Fruit fly (Drosophila melanogaster) whole organism, embryonic: ENCODE measurements around the gene Alp9.
A peak's percentile ranks its signal among the peaks of the same experiment; 100 is the strongest.

Experiments
- Atf6 ChIP-seq: fragments of 200-800 bp; sonication (Bioruptor generic); IDR thresholded peaks from 2 replicates; pipeline ENCODE4 v1.3.6; 2022; ENCODE audit warnings: missing biosample characterization, missing genetic modification characterization
- BtbVII ChIP-seq: fragments of 200-800 bp; sonication (Bioruptor generic); optimal IDR thresholded peaks from 3 replicates; lab custom pipeline; 2017; ENCODE audit warnings: missing biosample characterization, mild to moderate bottlenecking, missing genetic modification characterization
- C15 ChIP-seq: fragments of 200-800 bp; sonication (Bioruptor generic); IDR thresholded peaks from 3 replicates; pipeline ENCODE4 v1.3.6; 2022; ENCODE audit warnings: missing biosample characterization, missing genetic modification characterization
- CG1024 ChIP-seq: fragments of 200-800 bp; sonication (Bioruptor generic); IDR thresholded peaks from 2 replicates; pipeline ENCODE4 v1.3.6; 2022; ENCODE audit warnings: missing biosample characterization, missing genetic modification characterization
- CG10267 ChIP-seq: fragments of 200-800 bp; sonication (Bioruptor generic); optimal IDR thresholded peaks from 2 replicates; lab custom pipeline; 2018; ENCODE audit warnings: missing biosample characterization, mild to moderate bottlenecking, missing genetic modification characterization, moderate library complexity
- CG10366 ChIP-seq: fragments of 200-800 bp; sonication (Bioruptor generic); IDR thresholded peaks from 2 replicates; pipeline ENCODE4 v1.3.6; 2022; ENCODE audit warnings: missing biosample characterization, missing genetic modification characterization
- CG11247 ChIP-seq: fragments of 200-800 bp; sonication (Bioruptor generic); IDR thresholded peaks from 2 replicates; pipeline ENCODE4 v1.3.6; 2022; ENCODE audit warnings: missing biosample characterization, missing genetic modification characterization
- CG11398 ChIP-seq: fragments of 200-800 bp; sonication (Bioruptor generic); optimal IDR thresholded peaks from 2 replicates; lab custom pipeline; 2016; ENCODE audit warnings: missing biosample characterization, missing genetic modification characterization
- CG11504 ChIP-seq: fragments of 200-800 bp; sonication (Bioruptor generic); optimal IDR thresholded peaks from 3 replicates; lab custom pipeline; 2019; ENCODE audit warnings: missing biosample characterization, mild to moderate bottlenecking, missing genetic modification characterization, moderate library complexity
- CG11695 ChIP-seq: fragments of 200-800 bp; sonication (Bioruptor generic); IDR thresholded peaks from 3 replicates; pipeline ENCODE4 v1.3.6; 2022; ENCODE audit warnings: missing biosample characterization, missing genetic modification characterization
- CG12942 ChIP-seq: fragments of 200-800 bp; sonication (Bioruptor generic); optimal IDR thresholded peaks from 3 replicates; lab custom pipeline; 2016; ENCODE audit warnings: missing biosample characterization, missing genetic modification characterization
- CG13894 ChIP-seq: fragments of 200-800 bp; sonication (Bioruptor generic); optimal IDR thresholded peaks from 3 replicates; lab custom pipeline; 2018; ENCODE audit warnings: missing biosample characterization, mild to moderate bottlenecking, missing genetic modification characterization, moderate library complexity
- CG16815 ChIP-seq: fragments of 200-800 bp; sonication (Bioruptor generic); optimal IDR thresholded peaks from 3 replicates; lab custom pipeline; 2017; ENCODE audit warnings: missing biosample characterization, mild to moderate bottlenecking, missing genetic modification characterization
- CG17612 ChIP-seq: fragments of 200-800 bp; sonication (Bioruptor generic); IDR thresholded peaks from 2 replicates; pipeline ENCODE4 v1.3.6; 2022; ENCODE audit warnings: missing biosample characterization, missing genetic modification characterization
- CG30403 ChIP-seq: fragments of 200-800 bp; sonication (Bioruptor generic); optimal IDR thresholded peaks from 3 replicates; lab custom pipeline; 2016; ENCODE audit warnings: missing biosample characterization, missing genetic modification characterization
- CG31224 ChIP-seq: fragments of 200-800 bp; sonication (Bioruptor generic); IDR thresholded peaks from 2 replicates; pipeline ENCODE4 v1.3.6; 2022; ENCODE audit warnings: missing biosample characterization, missing genetic modification characterization
- CG31388 ChIP-seq: fragments of 200-800 bp; sonication (Bioruptor generic); optimal IDR thresholded peaks from 2 replicates; lab custom pipeline; 2016; ENCODE audit warnings: missing biosample characterization, missing genetic modification characterization
- CG31441 ChIP-seq: fragments of 200-800 bp; sonication (Bioruptor generic); IDR thresholded peaks from 2 replicates; pipeline ENCODE4 v1.3.6; 2022; ENCODE audit warnings: missing biosample characterization, missing genetic modification characterization
- CG32767 ChIP-seq: fragments of 200-800 bp; sonication (Bioruptor generic); IDR thresholded peaks from 2 replicates; pipeline ENCODE4 v1.3.6; 2022; ENCODE audit warnings: missing biosample characterization, missing genetic modification characterization
- CG7556 ChIP-seq: fragments of 200-800 bp; sonication (Bioruptor generic); optimal IDR thresholded peaks from 2 replicates; lab custom pipeline; 2017; ENCODE audit warnings: missing biosample characterization, mild to moderate bottlenecking, missing genetic modification characterization
- CG9817 ChIP-seq: fragments of 200-800 bp; sonication (Bioruptor generic); optimal IDR thresholded peaks from 2 replicates; lab custom pipeline; 2018; ENCODE audit warnings: missing biosample characterization, mild to moderate bottlenecking, missing genetic modification characterization, moderate library complexity
- CoRest ChIP-seq: fragments of 200-800 bp; sonication (Bioruptor generic); optimal IDR thresholded peaks from 3 replicates; lab custom pipeline; 2018; ENCODE audit warnings: missing biosample characterization, mild to moderate bottlenecking, missing genetic modification characterization, moderate library complexity
- D19A ChIP-seq: fragments of 200-800 bp; optimal IDR thresholded peaks from 3 replicates; lab custom pipeline; 2019; ENCODE audit warnings: missing biosample characterization, mild to moderate bottlenecking, missing genetic modification characterization, moderate library complexity
- Dip2 ChIP-seq: fragments of 200-800 bp; sonication (Bioruptor generic); IDR thresholded peaks from 2 replicates; pipeline ENCODE4 v1.3.6; 2022; ENCODE audit warnings: missing biosample characterization, missing genetic modification characterization
- Ets65A ChIP-seq: fragments of 200-800 bp; sonication (Bioruptor generic); peaks from one replicate; lab custom pipeline; 2016; ENCODE audit warnings: missing biosample characterization, missing genetic modification characterization
- Fer3 ChIP-seq: fragments of 200-800 bp; sonication (Bioruptor generic); optimal IDR thresholded peaks from 2 replicates; lab custom pipeline; 2018; ENCODE audit warnings: missing biosample characterization, mild to moderate bottlenecking, missing genetic modification characterization, moderate library complexity
- HLH3B ChIP-seq: fragments of 200-800 bp; sonication (Bioruptor generic); IDR thresholded peaks from 2 replicates; pipeline ENCODE4 v1.3.6; 2022; ENCODE audit warnings: missing biosample characterization, missing genetic modification characterization
- MBD-R2 ChIP-seq: fragments of 200-800 bp; sonication (Bioruptor generic); IDR thresholded peaks from 2 replicates; pipeline ENCODE4 v1.3.6; 2022; ENCODE audit warnings: missing biosample characterization, missing genetic modification characterization
- Med ChIP-seq: fragments of 200-800 bp; sonication (Bioruptor generic); peaks from one replicate; lab custom pipeline; 2016; ENCODE audit warnings: missing biosample characterization, missing genetic modification characterization, mild to moderate bottlenecking, inconsistent platforms, moderate library complexity
- Nf-YC ChIP-seq: fragments of 200-800 bp; optimal IDR thresholded peaks from 3 replicates; lab custom pipeline; 2019; ENCODE audit warnings: missing biosample characterization, mild to moderate bottlenecking, missing genetic modification characterization, moderate library complexity
- Oli ChIP-seq: fragments of 200-800 bp; sonication (Bioruptor generic); optimal IDR thresholded peaks from 2 replicates; lab custom pipeline; 2018; ENCODE audit warnings: missing biosample characterization, mild to moderate bottlenecking, missing genetic modification characterization, moderate library complexity
- Ravus ChIP-seq: fragments of 200-800 bp; sonication (Bioruptor generic); IDR thresholded peaks from 2 replicates; pipeline ENCODE4 v1.3.6; 2022; ENCODE audit warnings: missing biosample characterization, missing genetic modification characterization
- Trl ChIP-seq, 3 experiments: fragments of >200 bp in 2 of 3; fragments of 200-800 bp in 1 of 3; sonication (Bioruptor generic) in 1 of 3; optimal IDR thresholded peaks; 2 replicates in 1 of 3; 3 replicates in 2 of 3; lab custom pipeline; 2016 to 2017; ENCODE audit warnings: missing biosample characterization in 1 of 3, missing genetic modification characterization in 1 of 3
- Xbp1 ChIP-seq: fragments of 200-800 bp; sonication (Bioruptor generic); optimal IDR thresholded peaks from 3 replicates; lab custom pipeline; 2016; ENCODE audit warnings: missing biosample characterization, mild to moderate bottlenecking, missing genetic modification characterization
- bcd ChIP-seq: fragments of 200-800 bp; sonication (Bioruptor generic); optimal IDR thresholded peaks from 2 replicates; lab custom pipeline; 2017; ENCODE audit warnings: missing biosample characterization, mild to moderate bottlenecking, missing genetic modification characterization
- cad ChIP-seq: fragments of >200 bp; optimal IDR thresholded peaks from 2 replicates; lab custom pipeline; 2017; ENCODE audit warnings: missing biosample characterization, missing genetic modification characterization
- emc ChIP-seq: fragments of 200-800 bp; sonication (Bioruptor generic); optimal IDR thresholded peaks from 2 replicates; lab custom pipeline; 2016; ENCODE audit warnings: missing biosample characterization, missing genetic modification characterization
- en ChIP-seq: fragments of 200-800 bp; sonication (Bioruptor generic); optimal IDR thresholded peaks from 2 replicates; lab custom pipeline; 2016; ENCODE audit warnings: missing biosample characterization, missing genetic modification characterization
- fu2 ChIP-seq: fragments of 200-800 bp; sonication (Bioruptor generic); optimal IDR thresholded peaks from 2 replicates; lab custom pipeline; 2016; ENCODE audit warnings: missing biosample characterization, missing genetic modification characterization
- gem ChIP-seq: fragments of 200-800 bp; sonication (Bioruptor generic); optimal IDR thresholded peaks from 2 replicates; lab custom pipeline; 2019; ENCODE audit warnings: missing biosample characterization, mild to moderate bottlenecking, missing genetic modification characterization, moderate library complexity
- grau ChIP-seq: fragments of 200-800 bp; optimal IDR thresholded peaks from 3 replicates; lab custom pipeline; 2019; ENCODE audit warnings: missing biosample characterization, mild to moderate bottlenecking, missing genetic modification characterization, moderate library complexity
- lab ChIP-seq: fragments of 200-800 bp; sonication (Bioruptor generic); optimal IDR thresholded peaks from 3 replicates; lab custom pipeline; 2017; ENCODE audit warnings: missing biosample characterization, missing genetic modification characterization, mild to moderate bottlenecking, moderate library complexity, missing genetic modification reagents
- pfk ChIP-seq: fragments of 200-800 bp; sonication (Bioruptor generic); optimal IDR thresholded peaks from 2 replicates; lab custom pipeline; 2018; ENCODE audit warnings: missing biosample characterization, mild to moderate bottlenecking, missing genetic modification characterization, moderate library complexity
- phol ChIP-seq: fragments of 200-800 bp; sonication (Bioruptor generic); optimal IDR thresholded peaks from 3 replicates; lab custom pipeline; 2018; ENCODE audit warnings: missing biosample characterization, mild to moderate bottlenecking, missing genetic modification characterization, moderate library complexity
- pzg ChIP-seq: fragments of 200-800 bp; sonication (Bioruptor generic); optimal IDR thresholded peaks from 3 replicates; lab custom pipeline; 2018; ENCODE audit warnings: missing biosample characterization, mild to moderate bottlenecking, missing genetic modification characterization, moderate library complexity
- ranshi ChIP-seq: fragments of 200-800 bp; sonication (Bioruptor generic); IDR thresholded peaks from 2 replicates; pipeline ENCODE4 v1.3.6; 2022; ENCODE audit warnings: missing biosample characterization, missing genetic modification characterization
- run ChIP-seq: fragments of 200-800 bp; sonication (Bioruptor generic); optimal IDR thresholded peaks from 3 replicates; lab custom pipeline; 2018; ENCODE audit warnings: missing biosample characterization, mild to moderate bottlenecking, missing genetic modification characterization
- tap ChIP-seq: fragments of 200-800 bp; optimal IDR thresholded peaks from 3 replicates; lab custom pipeline; 2019; ENCODE audit warnings: missing biosample characterization, mild to moderate bottlenecking, missing genetic modification characterization, moderate library complexity
- tup ChIP-seq: fragments of 200-800 bp; sonication (Bioruptor generic); optimal IDR thresholded peaks from 2 replicates; lab custom pipeline; 2016; ENCODE audit warnings: missing biosample characterization, mild to moderate bottlenecking, missing genetic modification characterization, moderate library complexity
- twi ChIP-seq: fragments of 200-800 bp; optimal IDR thresholded peaks from 2 replicates; lab custom pipeline; 2019; ENCODE audit warnings: missing biosample characterization, mild to moderate bottlenecking, missing genetic modification characterization, moderate library complexity
- vvl ChIP-seq: fragments of 200-800 bp; sonication (Bioruptor generic); IDR thresholded peaks from 2 replicates; pipeline ENCODE4 v1.3.6; 2022; ENCODE audit warnings: missing biosample characterization, missing genetic modification characterization

Alp9 gene

dm6 chr3L:5554377-5554776 is 41.0 kb upstream of the Alp9 start (continued):
- TF ChIP-seq CG1024 (GFP tag; lab: Robert Waterston, UW) = 0 out of 2 replicates have a peak, but pooled peaks have one; percentile 4
- no peak for TF ChIP-seq twi (tag; lab: Kevin White, UChicago)
- TF ChIP-seq bcd (GFP tag; lab: Kevin White, UChicago) = peak; percentile 14
- no peak for TF ChIP-seq tup (GFP tag; lab: Kevin White, UChicago)
- TF ChIP-seq ranshi (GFP tag; lab: Robert Waterston, UW) = peak; percentile 62; the same call in 1 of the 2 replicates
- no peak for TF ChIP-seq CG11398 (GFP tag; lab: Kevin White, UChicago)
- peak; percentile 31 for TF ChIP-seq CG10267 (tag; lab: Kevin White, UChicago)
- peak; percentile 68 for TF ChIP-seq CG31224 (GFP tag; lab: Robert Waterston, UW)
- TF ChIP-seq CG11247 (GFP tag; lab: Robert Waterston, UW) = peak; percentile 54
- TF ChIP-seq tap = peak; percentile 31
- TF ChIP-seq fu2 = no peak
- TF ChIP-seq Trl (optimal IDR thresholded peaks at IDR 0.05; lab: Kevin White, UChicago) = no peak
- no peak for TF ChIP-seq Trl (GFP tag; optimal IDR thresholded peaks at IDR 0.05; lab: Kevin White, UChicago)
- peak; percentile 3 for TF ChIP-seq BtbVII (GFP tag; lab: Kevin White, UChicago)
- peak; percentile 55 for TF ChIP-seq CG30403 (GFP tag; lab: Kevin White, UChicago)
- TF ChIP-seq pfk = no peak
- TF ChIP-seq Ravus (GFP tag; lab: Robert Waterston, UW) = peak; percentile 20; the same call in 1 of the 2 replicates
- TF ChIP-seq lab (GFP tag; lab: Kevin White, UChicago) = peak; percentile 67
- peak; percentile 72 for TF ChIP-seq CG11504
- TF ChIP-seq CG9817 (tag; lab: Kevin White, UChicago) = peak; percentile 55
- peak; percentile 47 for TF ChIP-seq Oli (tag; lab: Kevin White, UChicago)
- peak; percentile 50 for TF ChIP-seq Xbp1 (GFP tag; lab: Kevin White, UChicago)
- TF ChIP-seq Atf6 (GFP tag; lab: Robert Waterston, UW) = peak; percentile 56
- peak; percentile 67 for TF ChIP-seq CoRest (tag; lab: Kevin White, UChicago)
- no peak for TF ChIP-seq CG32767 (GFP tag; lab: Robert Waterston, UW)
- TF ChIP-seq MBD-R2 = peak; percentile 50; the same call in 1 of the 2 replicates
- TF ChIP-seq run = no peak
- TF ChIP-seq HLH3B (GFP tag; lab: Robert Waterston, UW) = peak; percentile 72
- no peak for TF ChIP-seq en (GFP tag; lab: Kevin White, UChicago)
- TF ChIP-seq CG11695 (GFP tag; lab: Robert Waterston, UW) = peak; percentile 56; the same call in 1 of the 3 replicates
- peak; percentile 24; the same call in 1 of the 2 replicates for TF ChIP-seq CG31441 (GFP tag; lab: Robert Waterston, UW)
- peak; percentile 56 for TF ChIP-seq vvl
- TF ChIP-seq pzg (GFP tag; lab: Kevin White, UChicago) = no peak
- no peak for TF ChIP-seq emc (GFP tag; lab: Kevin White, UChicago)
- TF ChIP-seq C15 = 0 out of 3 replicates have a peak, but pooled peaks have one; percentile 35
- TF ChIP-seq phol (tag; lab: Kevin White, UChicago) = peak; percentile 32
- TF ChIP-seq Fer3 (tag; lab: Kevin White, UChicago) = peak; percentile 65
- TF ChIP-seq grau (tag; lab: Kevin White, UChicago) = peak; percentile 63
- TF ChIP-seq CG10366 (GFP tag; lab: Robert Waterston, UW) = peak; percentile 54
- peak; percentile 24; the same call in 1 of the 2 replicates for TF ChIP-seq CG17612 (GFP tag; lab: Robert Waterston, UW)
- TF ChIP-seq Med (GFP tag; lab: Kevin White, UChicago) = peak; percentile 79
- TF ChIP-seq Nf-YC (tag; lab: Kevin White, UChicago) = peak; percentile 24
- no peak for TF ChIP-seq CG31388 (GFP tag; lab: Kevin White, UChicago)
- TF ChIP-seq CG13894 = peak; percentile 33
- TF ChIP-seq gem (tag; lab: Kevin White, UChicago) = peak; percentile 73
- no peak for TF ChIP-seq D19A (tag; lab: Kevin White, UChicago)
- TF ChIP-seq Dip2 (GFP tag; lab: Robert Waterston, UW) = no peak
- no peak for TF ChIP-seq Ets65A (GFP tag; lab: Kevin White, UChicago)
- TF ChIP-seq CG7556 (GFP tag; lab: Kevin White, UChicago) = peak; percentile 18
- no peak for TF ChIP-seq cad (GFP tag; lab: Kevin White, UChicago)
- TF ChIP-seq CG16815 (GFP tag; lab: Kevin White, UChicago) = peak; percentile 26
- TF ChIP-seq CG12942 (GFP tag; lab: Kevin White, UChicago) = peak; percentile 22
